Worm (Caenorhabditis elegans): ENCODE data around the gene K09E9.4.

Gene K09E9.4

DNA sequence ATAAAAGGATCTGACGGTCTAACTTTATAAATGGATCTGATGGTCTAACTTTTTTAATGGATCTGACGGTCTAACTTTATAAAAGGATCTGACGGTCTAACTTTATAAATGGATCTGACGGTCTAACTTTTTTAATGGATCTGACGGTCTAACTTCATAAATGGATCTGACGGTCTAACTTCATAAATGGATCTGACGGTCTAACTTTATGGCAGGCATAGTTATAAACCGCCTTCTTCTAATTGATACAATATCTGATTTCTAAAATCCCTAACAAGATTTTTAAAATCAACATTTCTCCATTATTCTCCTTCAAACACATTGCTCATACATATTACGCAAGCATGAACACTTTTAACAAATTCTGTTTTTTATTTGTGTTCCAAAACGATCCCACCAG is 33.2 kb downstream of the K09E9.4 start, which contains the start of gene K09A9.8:
Gene K09A9.8 (minus strand): TSS at position 101 of the 400 bp plus-strand sequence.
- TF ChIP-seq fos-1 (tag; optimal IDR thresholded peaks at IDR 0.05) (no peak), ceh-82 (tag; optimal IDR thresholded peaks at IDR 0.05) (no peak), R02D3.7 (tag; optimal IDR thresholded peaks at IDR 0.05) (no peak), peb-1 (tag; optimal IDR thresholded peaks at IDR 0.05) (no peak), ztf-11 (tag; optimal IDR thresholded peaks at IDR 0.05) (no peak), nhr-129 (tag; optimal IDR thresholded peaks at IDR 0.05) (no peak)

DNA sequence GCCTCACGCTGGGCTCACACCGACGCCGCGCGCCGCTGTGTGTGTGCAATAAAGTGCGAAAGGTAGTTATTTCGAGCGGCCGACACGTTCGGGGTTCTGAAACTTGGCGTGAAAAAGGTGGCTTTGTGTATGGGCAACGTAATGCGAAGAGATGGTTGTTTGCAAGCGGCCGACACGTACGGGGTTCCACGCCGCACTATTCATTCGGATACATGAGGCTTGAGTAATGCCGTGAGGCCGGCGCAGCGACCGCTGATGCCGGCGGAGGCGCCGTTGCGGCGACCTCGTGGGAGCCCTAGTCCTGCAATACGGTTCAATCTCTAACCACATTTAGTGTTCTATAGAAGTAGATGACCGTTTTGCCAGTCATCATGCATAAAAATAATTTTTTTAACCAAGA is 36.2 kb downstream of the K09E9.4 start:
- no peak for TF ChIP-seq nhr-77 (tag; optimal IDR thresholded peaks at IDR 0.05)
- TF ChIP-seq C34F6.9 (tag; optimal IDR thresholded peaks at IDR 0.05) = no peak
- TF ChIP-seq sma-3 (GFP tag; optimal IDR thresholded peaks at IDR 0.05) = no peak
- TF ChIP-seq ceh-82 (tag; optimal IDR thresholded peaks at IDR 0.05) = no peak
- TF ChIP-seq mbf-1 (tag; optimal IDR thresholded peaks at IDR 0.05) = no peak
- TF ChIP-seq unc-55 (GFP tag; optimal IDR thresholded peaks at IDR 0.05) = no peak
- TF ChIP-seq mab-5 (tag; optimal IDR thresholded peaks at IDR 0.05) = no peak
- TF ChIP-seq elt-1 (tag; optimal IDR thresholded peaks at IDR 0.05) = no peak
- no peak for TF ChIP-seq snpc-4 (tag; optimal IDR thresholded peaks at IDR 0.05)
- no peak for TF ChIP-seq nhr-21 (tag; optimal IDR thresholded peaks at IDR 0.05)
- no peak for TF ChIP-seq F13H6.1 (tag; optimal IDR thresholded peaks at IDR 0.05)
- TF ChIP-seq nhr-10 (tag; optimal IDR thresholded peaks at IDR 0.05) = no peak
- TF ChIP-seq unc-39 (tag; optimal IDR thresholded peaks at IDR 0.05) = no peak
- no peak for TF ChIP-seq R02D3.7 (tag; optimal IDR thresholded peaks at IDR 0.05)
- no peak for TF ChIP-seq nhr-6 (tag; optimal IDR thresholded peaks at IDR 0.05)
- TF ChIP-seq gmeb-1 (tag; optimal IDR thresholded peaks at IDR 0.05) = no peak
- TF ChIP-seq unc-62 (GFP tag; optimal IDR thresholded peaks at IDR 0.05) = no peak
- TF ChIP-seq Y55F3AM.14 (GFP tag; optimal IDR thresholded peaks at IDR 0.05) = no peak
- TF ChIP-seq egl-27 (tag; optimal IDR thresholded peaks at IDR 0.05) = no peak

DNA sequence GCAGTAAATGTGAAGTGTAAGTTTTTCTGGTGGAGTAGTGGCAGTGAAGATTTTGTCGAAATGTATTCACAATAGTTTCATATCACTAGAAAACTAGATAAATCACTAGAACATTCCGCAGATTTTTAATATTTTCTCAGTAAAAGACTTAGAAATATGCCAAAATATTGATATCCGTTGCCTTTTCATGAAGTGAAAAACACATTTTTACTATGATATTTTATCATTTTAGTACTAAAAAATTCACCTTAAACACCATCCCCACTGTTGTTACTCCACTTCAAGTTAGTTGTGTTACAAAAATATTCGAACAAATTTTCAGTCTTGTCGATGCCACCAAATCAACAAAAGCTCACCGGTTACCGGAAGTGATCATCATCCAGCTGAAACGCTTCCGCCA is 36.9 kb downstream of the K09E9.4 start:
- TF ChIP-seq nhr-129 (tag; optimal IDR thresholded peaks at IDR 0.05) (no peak), R02D3.7 (tag; optimal IDR thresholded peaks at IDR 0.05) (no peak), nhr-21 (tag; optimal IDR thresholded peaks at IDR 0.05) (no peak), peb-1 (tag; optimal IDR thresholded peaks at IDR 0.05) (no peak), snpc-4 (tag; optimal IDR thresholded peaks at IDR 0.05) (no peak), ztf-4 (tag; optimal IDR thresholded peaks at IDR 0.05) (no peak), C34F6.9 (tag; optimal IDR thresholded peaks at IDR 0.05) (no peak), nhr-11 (tag; optimal IDR thresholded peaks at IDR 0.05) (no peak), sma-3 (GFP tag; optimal IDR thresholded peaks at IDR 0.05) (no peak), nhr-6 (tag; optimal IDR thresholded peaks at IDR 0.05) (no peak), egl-27 (tag; optimal IDR thresholded peaks at IDR 0.05) (no peak), unc-62 (GFP tag; optimal IDR thresholded peaks at IDR 0.05) (no peak), sma-9 (GFP tag; optimal IDR thresholded peaks at IDR 0.05) (no peak), sma-9 (tag; optimal IDR thresholded peaks at IDR 0.05) (no peak), fos-1 (tag; optimal IDR thresholded peaks at IDR 0.05) (no peak), dmd-4 (tag; optimal IDR thresholded peaks at IDR 0.05) (no peak), ceh-16 (tag; optimal IDR thresholded peaks at IDR 0.05) (no peak), ztf-11 (tag; optimal IDR thresholded peaks at IDR 0.05) (no peak), skn-1 (tag; optimal IDR thresholded peaks at IDR 0.05) (no peak)

DNA sequence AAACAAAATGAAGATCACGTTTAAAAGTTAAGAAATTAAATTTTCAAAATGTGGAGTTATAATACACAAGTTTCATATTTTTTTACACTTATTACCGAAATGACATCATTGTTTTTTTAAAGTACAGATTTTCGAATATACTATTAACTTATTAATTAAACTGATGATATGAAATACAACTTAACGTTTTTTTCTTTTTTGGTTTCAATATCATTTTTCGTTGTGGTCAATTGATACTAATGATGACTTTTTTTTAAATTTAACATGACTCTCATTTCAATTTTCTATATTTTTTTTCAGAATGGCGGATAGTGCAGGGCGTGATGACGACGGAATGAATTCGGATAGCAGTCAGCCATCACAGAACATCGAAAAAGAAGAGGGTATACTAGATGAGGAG is 39.2 kb downstream of the K09E9.4 start, which contains the start of gene usp-33:
Gene usp-33 (plus strand): TSS at position 301 of the 400 bp plus-strand sequence.
- TF ChIP-seq unc-55 (GFP tag; optimal IDR thresholded peaks at IDR 0.05) = no peak
- TF ChIP-seq lin-11 (tag; optimal IDR thresholded peaks at IDR 0.05) = no peak
- TF ChIP-seq sem-4 (tag; optimal IDR thresholded peaks at IDR 0.05) = no peak
- no peak for TF ChIP-seq nhr-237 (tag; optimal IDR thresholded peaks at IDR 0.05)
- TF ChIP-seq ceh-82 (tag; optimal IDR thresholded peaks at IDR 0.05) = no peak
- no peak for TF ChIP-seq nhr-10 (tag; optimal IDR thresholded peaks at IDR 0.05)
- no peak for TF ChIP-seq lin-13 (GFP tag; optimal IDR thresholded peaks at IDR 0.05)
- TF ChIP-seq nhr-25 (tag; optimal IDR thresholded peaks at IDR 0.05) = no peak
- no peak for TF ChIP-seq mab-5 (tag; optimal IDR thresholded peaks at IDR 0.05)
- no peak for TF ChIP-seq aly-2 (tag; optimal IDR thresholded peaks at IDR 0.05)
- no peak for TF ChIP-seq nhr-21 (tag; optimal IDR thresholded peaks at IDR 0.05)
- TF ChIP-seq nhr-11 (tag; optimal IDR thresholded peaks at IDR 0.05) = no peak
- no peak for TF ChIP-seq ztf-4 (tag; optimal IDR thresholded peaks at IDR 0.05)
- TF ChIP-seq nhr-23 (tag; optimal IDR thresholded peaks at IDR 0.05) = no peak
- TF ChIP-seq blmp-1 (tag; optimal IDR thresholded peaks at IDR 0.05; ENCODE audit: insufficient read depth) = no peak
- no peak for TF ChIP-seq nhr-77 (tag; optimal IDR thresholded peaks at IDR 0.05)
- no peak for TF ChIP-seq gmeb-1 (tag; optimal IDR thresholded peaks at IDR 0.05)
- TF ChIP-seq sma-3 (GFP tag; optimal IDR thresholded peaks at IDR 0.05) = no peak
- no peak for TF ChIP-seq nhr-6 (tag; optimal IDR thresholded peaks at IDR 0.05)
- no peak for TF ChIP-seq ama-1 (optimal IDR thresholded peaks at IDR 0.05)
